Fruit fly (Drosophila melanogaster) whole organism, embryonic: ENCODE data around the gene CG2767.

ENCODE experiments used
- Antp ChIP-seq: fragments of 200-800 bp; sonication (Bioruptor generic); optimal IDR thresholded peaks from 3 replicates; lab custom pipeline; 2016; ENCODE audit warnings: missing biosample characterization, missing genetic modification characterization
- Atf-2 ChIP-seq: fragments of 200-800 bp; sonication (Bioruptor generic); optimal IDR thresholded peaks from 2 replicates; lab custom pipeline; 2016; ENCODE audit warnings: missing biosample characterization, missing genetic modification characterization
- CG1024 ChIP-seq: fragments of 200-800 bp; sonication (Bioruptor generic); IDR thresholded peaks from 2 replicates; pipeline ENCODE4 v1.3.6; 2022; ENCODE audit warnings: missing biosample characterization, missing genetic modification characterization
- CG10959 ChIP-seq: fragments of 200-800 bp; sonication (Bioruptor generic); IDR thresholded peaks from 2 replicates; pipeline ENCODE4 v1.3.6; 2022; ENCODE audit warnings: missing biosample characterization, missing genetic modification characterization
- CG12071 ChIP-seq: fragments of 200-800 bp; sonication (Bioruptor generic); optimal IDR thresholded peaks from 3 replicates; lab custom pipeline; 2018; ENCODE audit warnings: missing biosample characterization, mild to moderate bottlenecking, missing genetic modification characterization
- CG12744 ChIP-seq: fragments of 200-800 bp; sonication (Bioruptor generic); optimal IDR thresholded peaks from 2 replicates; lab custom pipeline; 2016; ENCODE audit warnings: missing biosample characterization, missing genetic modification characterization
- CG13123 ChIP-seq: fragments of 200-800 bp; sonication (Bioruptor generic); optimal IDR thresholded peaks from 2 replicates; lab custom pipeline; 2016; ENCODE audit warnings: missing biosample characterization, missing genetic modification characterization
- CG16813 ChIP-seq: fragments of 200-800 bp; sonication (Bioruptor generic); IDR thresholded peaks from 3 replicates; pipeline ENCODE4 v1.3.6; 2022; ENCODE audit warnings: missing biosample characterization, missing genetic modification characterization; ENCODE audit not compliant: partially characterized antibody
- CG17328 ChIP-seq: fragments of 200-800 bp; sonication (Bioruptor generic); IDR thresholded peaks from 2 replicates; pipeline ENCODE4 v1.3.6; 2022; ENCODE audit warnings: missing biosample characterization, missing genetic modification characterization
- CG30431 ChIP-seq: fragments of 200-800 bp; sonication (Bioruptor generic); optimal IDR thresholded peaks from 2 replicates; lab custom pipeline; 2017; ENCODE audit warnings: missing biosample characterization, missing genetic modification characterization
- CG3163 ChIP-seq: fragments of 200-800 bp; sonication (Bioruptor generic); optimal IDR thresholded peaks from 3 replicates; lab custom pipeline; 2016; ENCODE audit warnings: missing biosample characterization, missing genetic modification characterization
- CG32532 ChIP-seq: fragments of 200-800 bp; sonication (Bioruptor generic); IDR thresholded peaks from 2 replicates; pipeline ENCODE4 v1.3.6; 2022; ENCODE audit warnings: missing biosample characterization, missing genetic modification characterization
- CG3407 ChIP-seq: fragments of 200-800 bp; sonication (Bioruptor generic); optimal IDR thresholded peaks from 2 replicates; lab custom pipeline; 2018; ENCODE audit warnings: missing biosample characterization, mild to moderate bottlenecking, missing genetic modification characterization
- CG4820 ChIP-seq: fragments of 200-800 bp; sonication (Bioruptor generic); optimal IDR thresholded peaks from 3 replicates; lab custom pipeline; 2016; ENCODE audit warnings: missing biosample characterization, missing genetic modification characterization
- CG6654 ChIP-seq: fragments of 200-800 bp; sonication (Bioruptor generic); optimal IDR thresholded peaks from 2 replicates; lab custom pipeline; 2017; ENCODE audit warnings: missing biosample characterization, mild to moderate bottlenecking, missing genetic modification characterization
- CG6689 ChIP-seq: fragments of 200-800 bp; sonication (Bioruptor generic); IDR thresholded peaks from 2 replicates; pipeline ENCODE4 v1.3.6; 2022; ENCODE audit warnings: missing biosample characterization, missing genetic modification characterization
- CG7556 ChIP-seq: fragments of 200-800 bp; sonication (Bioruptor generic); optimal IDR thresholded peaks from 2 replicates; lab custom pipeline; 2017; ENCODE audit warnings: missing biosample characterization, mild to moderate bottlenecking, missing genetic modification characterization
- CG9215 ChIP-seq: fragments of 200-800 bp; sonication (Bioruptor generic); IDR thresholded peaks from 2 replicates; pipeline ENCODE4 v1.3.6; 2022; ENCODE audit warnings: missing biosample characterization, missing genetic modification characterization
- Dbx ChIP-seq: fragments of 200-800 bp; sonication (Bioruptor generic); IDR thresholded peaks from 3 replicates; pipeline ENCODE4 v1.3.6; 2022; ENCODE audit warnings: missing biosample characterization, missing genetic modification characterization
- Doc2 ChIP-seq: fragments of 200-800 bp; sonication (Bioruptor generic); IDR thresholded peaks from 2 replicates; pipeline ENCODE4 v1.3.6; 2022; ENCODE audit warnings: missing biosample characterization, missing genetic modification characterization
- E2f2 ChIP-seq: fragments of 200-800 bp; sonication (Bioruptor generic); IDR thresholded peaks from 2 replicates; pipeline ENCODE4 v1.3.6; 2022; ENCODE audit warnings: missing biosample characterization, missing genetic modification characterization
- Ets65A ChIP-seq: fragments of 200-800 bp; sonication (Bioruptor generic); peaks from one replicate; lab custom pipeline; 2016; ENCODE audit warnings: missing biosample characterization, missing genetic modification characterization
- GATAe ChIP-seq: fragments of 200-800 bp; sonication (Bioruptor generic); conservative IDR thresholded peaks from 2 replicates; pipeline ENCODE4 v1.3.6; 2022; ENCODE audit warnings: missing biosample characterization, missing genetic modification characterization
- HHEX ChIP-seq: fragments of 200-800 bp; sonication (Bioruptor generic); optimal IDR thresholded peaks from 3 replicates; lab custom pipeline; 2017; ENCODE audit warnings: missing biosample characterization, mild to moderate bottlenecking, missing genetic modification characterization, missing genetic modification reagents
- HmgZ ChIP-seq: fragments of 200-800 bp; sonication (Bioruptor generic); optimal IDR thresholded peaks from 2 replicates; lab custom pipeline; 2018; ENCODE audit warnings: missing biosample characterization, mild to moderate bottlenecking, missing genetic modification characterization
- Lpt ChIP-seq: fragments of >200 bp; optimal IDR thresholded peaks from 2 replicates; lab custom pipeline; 2018; ENCODE audit warnings: missing biosample characterization, missing genetic modification characterization
- MBD-R2 ChIP-seq: fragments of 200-800 bp; sonication (Bioruptor generic); IDR thresholded peaks from 2 replicates; pipeline ENCODE4 v1.3.6; 2022; ENCODE audit warnings: missing biosample characterization, missing genetic modification characterization
- NFAT ChIP-seq: fragments of 200-800 bp; sonication (Bioruptor generic); IDR thresholded peaks from 2 replicates; pipeline ENCODE4 v1.3.6; 2022; ENCODE audit warnings: missing biosample characterization, missing genetic modification characterization
- Nf-YC ChIP-seq: fragments of 200-800 bp; optimal IDR thresholded peaks from 3 replicates; lab custom pipeline; 2019; ENCODE audit warnings: missing biosample characterization, mild to moderate bottlenecking, missing genetic modification characterization, moderate library complexity
- Opbp ChIP-seq: fragments of 200-800 bp; sonication (Bioruptor generic); IDR thresholded peaks from 3 replicates; pipeline ENCODE4 v1.3.6; 2022; ENCODE audit warnings: missing biosample characterization, missing genetic modification characterization; ENCODE audit not compliant: partially characterized antibody
- Ssrp ChIP-seq: fragments of 200-800 bp; sonication (Bioruptor generic); optimal IDR thresholded peaks from 2 replicates; lab custom pipeline; 2018; ENCODE audit warnings: missing biosample characterization, mild to moderate bottlenecking, missing genetic modification characterization, moderate library complexity
- bsh ChIP-seq, 2 experiments: fragments of 200-800 bp; sonication (Bioruptor generic); optimal IDR thresholded peaks; 2 replicates each; lab custom pipeline; 2017 to 2018; ENCODE audit warnings: mild to moderate bottlenecking in 2 of 2, missing biosample characterization in 2 of 2, missing genetic modification characterization in 2 of 2, moderate library complexity in 1 of 2
- crc ChIP-seq: fragments of 200-800 bp; sonication (Bioruptor generic); optimal IDR thresholded peaks from 2 replicates; lab custom pipeline; 2016; ENCODE audit warnings: missing biosample characterization, missing genetic modification characterization
- crol ChIP-seq: fragments of 200-800 bp; sonication (Bioruptor generic); IDR thresholded peaks from 2 replicates; pipeline ENCODE4 v1.3.6; 2022; ENCODE audit warnings: missing biosample characterization, missing genetic modification characterization
- ewg ChIP-seq: fragments of 200-800 bp; sonication (Bioruptor generic); optimal IDR thresholded peaks from 3 replicates; lab custom pipeline; 2017; ENCODE audit warnings: mild to moderate bottlenecking, missing biosample characterization, missing genetic modification reagents, missing genetic modification characterization
- fd3F ChIP-seq: fragments of 200-800 bp; sonication (Bioruptor generic); optimal IDR thresholded peaks from 2 replicates; lab custom pipeline; 2018; ENCODE audit warnings: missing biosample characterization, mild to moderate bottlenecking, missing genetic modification characterization, moderate library complexity
- gce ChIP-seq: fragments of 200-800 bp; sonication (Bioruptor generic); IDR thresholded peaks from 3 replicates; pipeline ENCODE4 v1.3.6; 2022; ENCODE audit warnings: missing biosample characterization, missing genetic modification characterization
- h ChIP-seq: fragments of >200 bp; optimal IDR thresholded peaks from 2 replicates; lab custom pipeline; 2017
- insv ChIP-seq, 2 experiments: fragments of 200-800 bp; sonication (Bioruptor generic); optimal IDR thresholded peaks; 3 replicates each; lab custom pipeline; 2016 to 2018; ENCODE audit warnings: missing biosample characterization in 2 of 2, missing genetic modification characterization in 2 of 2
- jigr1 ChIP-seq: fragments of 200-800 bp; sonication (Bioruptor generic); IDR thresholded peaks from 3 replicates; pipeline ENCODE4 v1.3.6; 2022; ENCODE audit warnings: missing biosample characterization, missing genetic modification characterization
- klu ChIP-seq: fragments of 200-800 bp; sonication (Bioruptor generic); IDR thresholded peaks from 2 replicates; pipeline ENCODE4 v1.3.6; 2022; ENCODE audit warnings: missing biosample characterization, missing genetic modification characterization
- lbe ChIP-seq: fragments of 200-800 bp; sonication (Bioruptor generic); optimal IDR thresholded peaks from 2 replicates; lab custom pipeline; 2016; ENCODE audit warnings: missing biosample characterization, mild to moderate bottlenecking, missing genetic modification characterization
- phol ChIP-seq: fragments of 200-800 bp; sonication (Bioruptor generic); optimal IDR thresholded peaks from 3 replicates; lab custom pipeline; 2018; ENCODE audit warnings: missing biosample characterization, mild to moderate bottlenecking, missing genetic modification characterization, moderate library complexity
- pzg ChIP-seq: fragments of 200-800 bp; sonication (Bioruptor generic); optimal IDR thresholded peaks from 3 replicates; lab custom pipeline; 2018; ENCODE audit warnings: missing biosample characterization, mild to moderate bottlenecking, missing genetic modification characterization, moderate library complexity
- ranshi ChIP-seq: fragments of 200-800 bp; sonication (Bioruptor generic); IDR thresholded peaks from 2 replicates; pipeline ENCODE4 v1.3.6; 2022; ENCODE audit warnings: missing biosample characterization, missing genetic modification characterization
- sens-2 ChIP-seq: fragments of 200-800 bp; sonication (Bioruptor generic); IDR thresholded peaks from 2 replicates; pipeline ENCODE4 v1.3.6; 2022; ENCODE audit warnings: missing biosample characterization, missing genetic modification characterization
- seq ChIP-seq: fragments of 200-800 bp; sonication (Bioruptor generic); IDR thresholded peaks from 2 replicates; pipeline ENCODE4 v1.3.6; 2022; ENCODE audit warnings: missing biosample characterization, missing genetic modification characterization
- sqz ChIP-seq: fragments of 200-800 bp; sonication (Bioruptor generic); optimal IDR thresholded peaks from 3 replicates; lab custom pipeline; 2018; ENCODE audit warnings: missing biosample characterization, mild to moderate bottlenecking, missing genetic modification characterization
- stwl ChIP-seq: fragments of 200-800 bp; sonication (Bioruptor generic); optimal IDR thresholded peaks from 3 replicates; lab custom pipeline; 2018; ENCODE audit warnings: missing biosample characterization, mild to moderate bottlenecking, missing genetic modification characterization, moderate library complexity
- zfh2 ChIP-seq: fragments of 200-800 bp; sonication (Bioruptor generic); optimal IDR thresholded peaks from 2 replicates; lab custom pipeline; 2016; ENCODE audit warnings: missing biosample characterization, missing genetic modification characterization

The CG2767 gene

DNA sequence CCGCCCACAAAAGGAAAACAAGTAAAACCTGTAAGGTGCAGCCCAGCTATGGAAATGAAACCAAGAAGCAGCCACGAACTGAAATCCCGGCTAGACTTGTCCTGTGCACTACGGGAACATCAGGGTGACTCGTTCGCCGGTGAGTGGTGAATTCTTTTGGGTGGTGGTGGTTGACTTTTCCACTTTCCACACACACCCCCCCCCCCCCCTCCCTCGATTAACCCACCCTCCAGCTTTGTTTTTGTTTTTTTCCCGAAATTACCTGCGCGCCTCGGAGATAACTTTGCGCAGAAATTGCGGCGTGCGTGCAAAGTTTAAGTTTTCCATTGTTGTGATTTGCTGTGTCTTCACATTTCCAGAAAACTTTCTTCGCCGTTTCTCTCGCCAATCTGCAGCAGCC is 18.6 kb upstream of the CG2767 start:
- no peak for TF ChIP-seq Dbx (GFP tag; lab: Robert Waterston, UW)
- TF ChIP-seq Lpt (GFP tag; lab: Kevin White, UChicago) = no peak
- TF ChIP-seq Doc2 (GFP tag; lab: Robert Waterston, UW) = no peak
- no peak for TF ChIP-seq E2f2 (GFP tag; lab: Robert Waterston, UW)
- peak; percentile 47 for TF ChIP-seq ewg (GFP tag; lab: Kevin White, UChicago)
- no peak for TF ChIP-seq Ssrp (tag; lab: Kevin White, UChicago)
- no peak for TF ChIP-seq CG16813
- peak; percentile 59 for TF ChIP-seq seq (GFP tag; lab: Robert Waterston, UW)
- 0 out of 2 replicates have a peak, but pooled peaks have one; percentile 15 for TF ChIP-seq MBD-R2
- no peak for TF ChIP-seq HmgZ
- TF ChIP-seq GATAe (GFP tag; lab: Robert Waterston, UW) = no peak
- no peak for TF ChIP-seq stwl (tag; lab: Kevin White, UChicago)
- no peak for TF ChIP-seq crc (GFP tag; lab: Kevin White, UChicago)
- TF ChIP-seq crol = peak; percentile 72

dm6 chr3R:8013121-8014009 is 5.5 kb upstream of the CG2767 start, which contains the start of the genes CG10435 and Pbp95:
TSS of gene CG10435 (minus strand) at chr3R:8013201.
TSS of gene Pbp95 (plus strand) at chr3R:8013791.
- no peak for TF ChIP-seq CG7556
- peak in 1 of 2 experiments; percentile 32 for TF ChIP-seq insv (GFP tag; optimal IDR thresholded peaks at IDR 0.05; lab: Kevin White, UChicago)
- no peak for TF ChIP-seq sens-2 (GFP tag; lab: Robert Waterston, UW)
- TF ChIP-seq CG6689 (GFP tag; lab: Robert Waterston, UW) = peak; percentile 60
- peak; percentile 70 for TF ChIP-seq NFAT (GFP tag; lab: Robert Waterston, UW)
- no peak for TF ChIP-seq jigr1
- no peak for TF ChIP-seq CG13123 (GFP tag; lab: Kevin White, UChicago)
- peak; percentile 33 for TF ChIP-seq phol (tag; lab: Kevin White, UChicago)
- no peak for TF ChIP-seq sqz (GFP tag; lab: Kevin White, UChicago)
- peak; percentile 62 for TF ChIP-seq pzg
- no peak for TF ChIP-seq CG3407 (GFP tag; lab: Kevin White, UChicago)
- no peak for TF ChIP-seq h (lab: Kevin White, UChicago)
- TF ChIP-seq CG30431 (GFP tag; lab: Kevin White, UChicago) = peak; percentile 7
- no peak for TF ChIP-seq gce
- TF ChIP-seq CG12071 = no peak
- no peak for TF ChIP-seq klu
- TF ChIP-seq Opbp (GFP tag; lab: Robert Waterston, UW) = peak; percentile 52; the same call in 1 of the 3 replicates
- TF ChIP-seq CG12744 = no peak
- peak; percentile 55 for TF ChIP-seq Antp (GFP tag; lab: Kevin White, UChicago)
- TF ChIP-seq lbe = peak; percentile 58
- peak; percentile 70 for TF ChIP-seq Ets65A (GFP tag; lab: Kevin White, UChicago)
- TF ChIP-seq CG1024 (GFP tag; lab: Robert Waterston, UW) = 0 out of 2 replicates have a peak, but pooled peaks have one; percentile 39
- TF ChIP-seq Nf-YC (tag; lab: Kevin White, UChicago) = peak; percentile 83
- 0 out of 2 replicates have a peak, but pooled peaks have one; percentile 26 for TF ChIP-seq ranshi (GFP tag; lab: Robert Waterston, UW)
- TF ChIP-seq CG6654 = no peak
- TF ChIP-seq HHEX = peak; percentile 21
- peak; percentile 68 for TF ChIP-seq zfh2
- TF ChIP-seq CG4820 (GFP tag; lab: Kevin White, UChicago) = peak; percentile 27
- TF ChIP-seq bsh (GFP tag; optimal IDR thresholded peaks at IDR 0.05; lab: Kevin White, UChicago) = peak in 1 of 2 experiments; percentile 34
- TF ChIP-seq CG32532 = peak; percentile 58
- peak; percentile 31 for TF ChIP-seq fd3F
- peak; percentile 50; the same call in 1 of the 2 replicates for TF ChIP-seq CG17328 (GFP tag; lab: Robert Waterston, UW)
- TF ChIP-seq CG10959 (GFP tag; lab: Robert Waterston, UW) = no peak
- TF ChIP-seq CG3163 (GFP tag; lab: Kevin White, UChicago) = no peak
- TF ChIP-seq Atf-2 (GFP tag; lab: Kevin White, UChicago) = peak; percentile 45
- TF ChIP-seq CG9215 (GFP tag; lab: Robert Waterston, UW) = peak; percentile 62
